Worm (Caenorhabditis elegans) whole organism, L3 larva: ENCODE results near the gene F20D6.10.

Source experiments
- R02D3.7 ChIP-seq: fragments of 150-350 bp; optimal IDR thresholded peaks from 2 replicates; lab custom pipeline; 2014; ENCODE audit warnings: missing biosample characterization, missing genetic modification characterization
- ZK546.5 ChIP-seq: sonication (generic microtip); optimal IDR thresholded peaks from 2 replicates; lab custom pipeline; 2017; ENCODE audit warnings: missing biosample characterization, missing genetic modification characterization
- ama-1 ChIP-seq: fragments of 150-350 bp; optimal IDR thresholded peaks from 2 replicates; lab custom pipeline; 2018
- ceh-16 ChIP-seq: sonication (generic microtip); optimal IDR thresholded peaks from 2 replicates; lab custom pipeline; 2017; ENCODE audit warnings: missing biosample characterization, missing genetic modification characterization
- ceh-9 ChIP-seq: sonication (generic microtip); optimal IDR thresholded peaks from 2 replicates; lab custom pipeline; 2018; ENCODE audit warnings: missing biosample characterization, missing genetic modification characterization
- daf-12 ChIP-seq: fragments of 150-350 bp; optimal IDR thresholded peaks from 2 replicates; lab custom pipeline; 2014; ENCODE audit warnings: missing biosample characterization, missing genetic modification reagents, missing genetic modification characterization
- egl-27 ChIP-seq: sonication (generic microtip); optimal IDR thresholded peaks from 4 replicates; lab custom pipeline; 2017; ENCODE audit warnings: missing biosample characterization, missing genetic modification reagents, missing genetic modification characterization
- egl-5 ChIP-seq: fragments of 150-350 bp; optimal IDR thresholded peaks from 2 replicates; lab custom pipeline; 2017; ENCODE audit warnings: missing biosample characterization, missing genetic modification reagents, missing genetic modification characterization, inconsistent platforms
- elt-2 ChIP-seq: sonication (generic microtip); optimal IDR thresholded peaks from 2 replicates; lab custom pipeline; 2016; ENCODE audit warnings: missing genetic modification reagents, mild to moderate bottlenecking, missing genetic modification characterization, missing compliant biosample characterization
- elt-3 ChIP-seq, 3 experiments: fragments of 150-350 bp in 1 of 3; sonication (generic microtip) in 2 of 3; optimal IDR thresholded peaks; 2 replicates in 2 of 3; 4 replicates in 1 of 3; lab custom pipeline; 2014 to 2017; ENCODE audit warnings: missing biosample characterization in 3 of 3, missing genetic modification characterization in 3 of 3
- eor-1 ChIP-seq, 2 experiments: fragments of 150-350 bp; optimal IDR thresholded peaks; 2 replicates each; lab custom pipeline; 2014 to 2018; ENCODE audit warnings: missing biosample characterization in 2 of 2, missing genetic modification characterization in 2 of 2
- fkh-10 ChIP-seq: sonication (generic microtip); optimal IDR thresholded peaks from 2 replicates; lab custom pipeline; 2017; ENCODE audit warnings: missing biosample characterization, missing genetic modification reagents, missing genetic modification characterization
- fkh-2 ChIP-seq: fragments of 150-350 bp; optimal IDR thresholded peaks from 2 replicates; lab custom pipeline; 2014; ENCODE audit warnings: missing biosample characterization, missing genetic modification reagents, missing genetic modification characterization
- hmg-11 ChIP-seq: sonication (generic microtip); optimal IDR thresholded peaks from 2 replicates; lab custom pipeline; 2016; ENCODE audit warnings: missing genetic modification characterization, missing compliant biosample characterization
- lin-15B ChIP-seq: fragments of 150-350 bp; optimal IDR thresholded peaks from 2 replicates; lab custom pipeline; 2014; ENCODE audit warnings: missing biosample characterization, missing genetic modification characterization
- lin-39 ChIP-seq: fragments of 150-350 bp; optimal IDR thresholded peaks from 2 replicates; lab custom pipeline; 2018; ENCODE audit warnings: missing biosample characterization, missing genetic modification reagents, missing genetic modification characterization
- lsy-12 ChIP-seq: sonication (generic microtip); optimal IDR thresholded peaks from 2 replicates; lab custom pipeline; 2016; ENCODE audit warnings: mild to moderate bottlenecking, missing genetic modification characterization, missing compliant biosample characterization
- mdl-1 ChIP-seq: fragments of 150-350 bp; optimal IDR thresholded peaks from 2 replicates; lab custom pipeline; 2014; ENCODE audit warnings: missing biosample characterization, missing genetic modification characterization
- mml-1 ChIP-seq: fragments of 150-350 bp; sonication (generic microtip); optimal IDR thresholded peaks from 3 replicates; lab custom pipeline; 2014; ENCODE audit warnings: missing biosample characterization, missing genetic modification characterization
- nfya-1 ChIP-seq: sonication (generic microtip); optimal IDR thresholded peaks from 2 replicates; lab custom pipeline; 2017; ENCODE audit warnings: missing genetic modification characterization, mild to moderate bottlenecking, missing compliant biosample characterization, antibody characterized with exemption, moderate library complexity; ENCODE audit not compliant: insufficient read depth
- nhr-11 ChIP-seq: fragments of 150-350 bp; optimal IDR thresholded peaks from 2 replicates; lab custom pipeline; 2014; ENCODE audit warnings: missing biosample characterization, missing genetic modification characterization
- nhr-23 ChIP-seq: fragments of 150-350 bp; optimal IDR thresholded peaks from 2 replicates; lab custom pipeline; 2014; ENCODE audit warnings: missing biosample characterization, missing genetic modification reagents, missing genetic modification characterization
- nhr-237 ChIP-seq: fragments of 150-350 bp; optimal IDR thresholded peaks from 2 replicates; lab custom pipeline; 2014; ENCODE audit warnings: missing biosample characterization, missing genetic modification characterization
- nhr-67 ChIP-seq: fragments of 150-350 bp; optimal IDR thresholded peaks from 2 replicates; lab custom pipeline; 2014; ENCODE audit warnings: missing biosample characterization, missing genetic modification characterization
- nhr-76 ChIP-seq: fragments of 150-350 bp; sonication (generic microtip); optimal IDR thresholded peaks from 5 replicates; lab custom pipeline; 2014; ENCODE audit warnings: missing biosample characterization, missing genetic modification characterization
- pha-4 ChIP-seq: fragments of 150-350 bp; optimal IDR thresholded peaks from 2 replicates; lab custom pipeline; 2014; ENCODE audit warnings: missing biosample characterization, missing genetic modification reagents, missing genetic modification characterization
- pqm-1 ChIP-seq: fragments of 150-350 bp; optimal IDR thresholded peaks from 2 replicates; lab custom pipeline; 2017; ENCODE audit warnings: missing biosample characterization, missing genetic modification characterization, inconsistent platforms
- sea-2 ChIP-seq: fragments of 150-350 bp; sonication (generic microtip); optimal IDR thresholded peaks from 4 replicates; lab custom pipeline; 2014; ENCODE audit warnings: missing biosample characterization, missing genetic modification reagents, missing genetic modification characterization
- unc-39 ChIP-seq: sonication (generic microtip); optimal IDR thresholded peaks from 4 replicates; lab custom pipeline; 2017; ENCODE audit warnings: missing biosample characterization, missing genetic modification characterization
- ztf-11 ChIP-seq: fragments of 150-350 bp; optimal IDR thresholded peaks from 2 replicates; lab custom pipeline; 2014; ENCODE audit warnings: missing biosample characterization, missing genetic modification characterization
- ztf-4 ChIP-seq: fragments of 150-350 bp; optimal IDR thresholded peaks from 2 replicates; lab custom pipeline; 2014; ENCODE audit warnings: missing biosample characterization, missing genetic modification characterization

Gene F20D6.10

ce11 chrV:8169150-8169549 lies 26.6 kb downstream of the F20D6.10 start:
- TF ChIP-seq egl-27 (tag; lab: Kevin White, UChicago) (no peak), nhr-11 (tag; lab: Kevin White, UChicago) (no peak), nhr-67 (tag; lab: Kevin White, UChicago) (no peak), mdl-1 (no peak), nhr-237 (tag; lab: Kevin White, UChicago) (no peak), ztf-4 (tag; lab: Kevin White, UChicago) (no peak), mml-1 (tag; lab: Kevin White, UChicago) (no peak), lin-15B (tag; lab: Kevin White, UChicago) (no peak), eor-1 (tag; optimal IDR thresholded peaks at IDR 0.05; lab: Kevin White, UChicago) (no peak), elt-2 (no peak)

ce11 chrV:8168219-8168962 lies 27.3 kb downstream of the F20D6.10 start, which contains the start of gene F20D6.8:
F20D6.8 (minus strand) TSS chrV:8168269.
- TF ChIP-seq ceh-16 (tag; lab: Kevin White, UChicago) (no peak), nhr-11 (tag; lab: Kevin White, UChicago) (no peak), hmg-11 (tag; lab: Kevin White, UChicago) (no peak)
- TF ChIP-seq, all 47 proteins: peak for 0

- TF ChIP-seq pha-4 (peak; percentile 7), nfya-1 (tag; lab: Kevin White, UChicago) (no peak)
These were observed 32.5 kb downstream of the F20D6.10 start for ce11 chrV:8163199-8163598.

- no peak for TF ChIP-seq fkh-2
- TF ChIP-seq fkh-10 (GFP tag; lab: Kevin White, UChicago) = no peak
- TF ChIP-seq elt-2 = peak; percentile 61
- no peak for TF ChIP-seq ztf-11
- TF ChIP-seq pqm-1 (tag; lab: Kevin White, UChicago) = peak; percentile 83
- no peak for TF ChIP-seq sea-2 (GFP tag; lab: Kevin White, UChicago)
- TF ChIP-seq ZK546.5 (tag; lab: Kevin White, UChicago) = no peak
These were observed 34.0 kb downstream of the F20D6.10 start, which contains the start of gene F20D6.5 for ce11 chrV:8161699-8162098. F20D6.5 (plus strand) TSS chrV:8161957.

ce11 chrV:8159629-8160028 lies 36.1 kb downstream of the F20D6.10 start, which contains the start of gene F20D6.6:
F20D6.6 (plus strand) TSS chrV:8159929.
- no peak for TF ChIP-seq nhr-67 (tag; lab: Kevin White, UChicago)
- no peak for TF ChIP-seq nhr-23
- no peak for TF ChIP-seq ztf-4 (tag; lab: Kevin White, UChicago)
- no peak for TF ChIP-seq lsy-12 (tag; lab: Kevin White, UChicago)
- TF ChIP-seq ceh-9 (tag; lab: Kevin White, UChicago) = no peak
- TF ChIP-seq nfya-1 (tag; lab: Kevin White, UChicago) = no peak
- no peak for TF ChIP-seq nhr-76 (tag; lab: Kevin White, UChicago)
- no peak for TF ChIP-seq nhr-11 (tag; lab: Kevin White, UChicago)
- no peak for TF ChIP-seq nhr-237 (tag; lab: Kevin White, UChicago)
- TF ChIP-seq elt-3 (tag; optimal IDR thresholded peaks at IDR 0.05; lab: Kevin White, UChicago) = no peak
- no peak for TF ChIP-seq lin-39 (tag; lab: Kevin White, UChicago)
- TF ChIP-seq egl-27 (tag; lab: Kevin White, UChicago) = no peak

ce11 chrV:8157446-8157845 lies 38.3 kb downstream of the F20D6.10 start, which contains the start of gene sul-2:
sul-2 (plus strand) TSS chrV:8157746.
- TF ChIP-seq R02D3.7 (no peak), daf-12 (tag; lab: Kevin White, UChicago) (no peak), ceh-16 (tag; lab: Kevin White, UChicago) (no peak), ama-1 (lab: Kevin White, UChicago) (no peak), egl-5 (tag; lab: Kevin White, UChicago) (no peak), hmg-11 (tag; lab: Kevin White, UChicago) (no peak), elt-2 (no peak), unc-39 (tag; lab: Kevin White, UChicago) (no peak), ceh-9 (tag; lab: Kevin White, UChicago) (no peak), fkh-10 (GFP tag; lab: Kevin White, UChicago) (no peak)
- TF ChIP-seq, all 47 proteins: peak for 0
